Fruit fly (Drosophila melanogaster) whole organism, embryonic: ENCODE results near the gene CG16903.

Source experiments
- Adf1 ChIP-seq: fragments of 200-800 bp; sonication (Bioruptor generic); IDR thresholded peaks from 2 replicates; pipeline ENCODE4 v1.3.6; 2022; ENCODE audit warnings: missing biosample characterization, missing genetic modification characterization
- Atf6 ChIP-seq: fragments of 200-800 bp; sonication (Bioruptor generic); IDR thresholded peaks from 2 replicates; pipeline ENCODE4 v1.3.6; 2022; ENCODE audit warnings: missing biosample characterization, missing genetic modification characterization
- CG10147 ChIP-seq: fragments of 200-800 bp; sonication (Bioruptor generic); optimal IDR thresholded peaks from 2 replicates; lab custom pipeline; 2019; ENCODE audit warnings: missing biosample characterization, mild to moderate bottlenecking, missing genetic modification characterization, moderate library complexity
- CG10543 ChIP-seq: fragments of 200-800 bp; sonication (Bioruptor generic); optimal IDR thresholded peaks from 3 replicates; lab custom pipeline; 2017; ENCODE audit warnings: missing biosample characterization, mild to moderate bottlenecking, missing genetic modification characterization, moderate library complexity
- CG12071 ChIP-seq: fragments of 200-800 bp; sonication (Bioruptor generic); optimal IDR thresholded peaks from 3 replicates; lab custom pipeline; 2018; ENCODE audit warnings: missing biosample characterization, mild to moderate bottlenecking, missing genetic modification characterization
- CG12104 ChIP-seq: fragments of 200-800 bp; sonication (Bioruptor generic); optimal IDR thresholded peaks from 3 replicates; lab custom pipeline; 2016; ENCODE audit warnings: missing biosample characterization, missing genetic modification characterization
- CG12219 ChIP-seq: fragments of 200-800 bp; sonication (Bioruptor generic); optimal IDR thresholded peaks from 3 replicates; lab custom pipeline; 2018; ENCODE audit warnings: missing biosample characterization, mild to moderate bottlenecking, missing genetic modification characterization
- CG12236 ChIP-seq: fragments of 200-800 bp; sonication (Bioruptor generic); optimal IDR thresholded peaks from 2 replicates; lab custom pipeline; 2016; ENCODE audit warnings: missing biosample characterization, missing genetic modification characterization
- CG13775 ChIP-seq: fragments of 200-800 bp; sonication (Bioruptor generic); optimal IDR thresholded peaks from 3 replicates; lab custom pipeline; 2017; ENCODE audit warnings: missing biosample characterization, mild to moderate bottlenecking, missing genetic modification characterization
- CG17186 ChIP-seq: fragments of 200-800 bp; sonication (Bioruptor generic); optimal IDR thresholded peaks from 3 replicates; lab custom pipeline; 2017; ENCODE audit warnings: missing biosample characterization, missing genetic modification reagents, missing genetic modification characterization
- CG18619 ChIP-seq: fragments of 200-800 bp; sonication (Bioruptor generic); optimal IDR thresholded peaks from 3 replicates; lab custom pipeline; 2017; ENCODE audit warnings: missing biosample characterization, mild to moderate bottlenecking, missing genetic modification characterization
- CG2116 ChIP-seq: fragments of 200-800 bp; sonication (Bioruptor generic); optimal IDR thresholded peaks from 3 replicates; lab custom pipeline; 2018; ENCODE audit warnings: missing biosample characterization, mild to moderate bottlenecking, missing genetic modification characterization
- CG30403 ChIP-seq: fragments of 200-800 bp; sonication (Bioruptor generic); optimal IDR thresholded peaks from 3 replicates; lab custom pipeline; 2016; ENCODE audit warnings: missing biosample characterization, missing genetic modification characterization
- CG31365 ChIP-seq: fragments of 200-800 bp; sonication (Bioruptor generic); optimal IDR thresholded peaks from 2 replicates; lab custom pipeline; 2018; ENCODE audit warnings: missing biosample characterization, mild to moderate bottlenecking, missing genetic modification characterization
- CG34376 ChIP-seq: fragments of 200-800 bp; sonication (Bioruptor generic); optimal IDR thresholded peaks from 2 replicates; lab custom pipeline; 2018; ENCODE audit warnings: missing biosample characterization, mild to moderate bottlenecking, missing genetic modification characterization
- CG3847 ChIP-seq: fragments of 200-800 bp; sonication (Bioruptor generic); IDR thresholded peaks from 2 replicates; pipeline ENCODE4 v1.3.6; 2022; ENCODE audit warnings: missing biosample characterization, missing genetic modification characterization
- CG43689 ChIP-seq: fragments of 200-800 bp; sonication (Bioruptor generic); IDR thresholded peaks from 2 replicates; pipeline ENCODE4 v1.3.6; 2022; ENCODE audit warnings: missing biosample characterization, missing genetic modification characterization
- CG6689 ChIP-seq: fragments of 200-800 bp; sonication (Bioruptor generic); IDR thresholded peaks from 2 replicates; pipeline ENCODE4 v1.3.6; 2022; ENCODE audit warnings: missing biosample characterization, missing genetic modification characterization
- CG7556 ChIP-seq: fragments of 200-800 bp; sonication (Bioruptor generic); optimal IDR thresholded peaks from 2 replicates; lab custom pipeline; 2017; ENCODE audit warnings: missing biosample characterization, mild to moderate bottlenecking, missing genetic modification characterization
- CG8281 ChIP-seq: fragments of 200-800 bp; sonication (Bioruptor generic); optimal IDR thresholded peaks from 2 replicates; lab custom pipeline; 2018; ENCODE audit warnings: missing biosample characterization, mild to moderate bottlenecking, missing genetic modification characterization, moderate library complexity
- CG8290 ChIP-seq, 3 experiments: fragments of 200-800 bp; sonication (Bioruptor generic); optimal IDR thresholded peaks; 2 replicates each; lab custom pipeline; 2016 to 2019; ENCODE audit warnings: missing biosample characterization in 3 of 3, missing genetic modification characterization in 3 of 3, mild to moderate bottlenecking in 2 of 3, moderate library complexity in 1 of 3
- CG9876 ChIP-seq: fragments of 200-800 bp; sonication (Bioruptor generic); optimal IDR thresholded peaks from 2 replicates; lab custom pipeline; 2016; ENCODE audit warnings: missing biosample characterization, missing genetic modification characterization
- CrebB ChIP-seq: fragments of 200-800 bp; sonication (Bioruptor generic); optimal IDR thresholded peaks from 3 replicates; lab custom pipeline; 2018; ENCODE audit warnings: missing biosample characterization, mild to moderate bottlenecking, missing genetic modification characterization
- Dad ChIP-seq: fragments of 200-800 bp; sonication (Bioruptor generic); optimal IDR thresholded peaks from 3 replicates; lab custom pipeline; 2016; ENCODE audit warnings: missing biosample characterization, missing genetic modification characterization
- Dip3 ChIP-seq: fragments of 200-800 bp; sonication (Bioruptor generic); optimal IDR thresholded peaks from 3 replicates; lab custom pipeline; 2016; ENCODE audit warnings: missing biosample characterization, missing genetic modification characterization
- Hey ChIP-seq: fragments of 200-800 bp; sonication (Bioruptor generic); optimal IDR thresholded peaks from 3 replicates; lab custom pipeline; 2018; ENCODE audit warnings: missing biosample characterization, mild to moderate bottlenecking, missing genetic modification characterization
- Hmx ChIP-seq: fragments of 200-800 bp; sonication (Bioruptor generic); optimal IDR thresholded peaks from 2 replicates; lab custom pipeline; 2016; ENCODE audit warnings: missing biosample characterization, missing genetic modification characterization
- Mes4 ChIP-seq: fragments of 200-800 bp; sonication (Bioruptor generic); optimal IDR thresholded peaks from 2 replicates; lab custom pipeline; 2016; ENCODE audit warnings: missing biosample characterization, missing genetic modification characterization
- Myb ChIP-seq: fragments of 200-800 bp; sonication (Bioruptor generic); optimal IDR thresholded peaks from 2 replicates; lab custom pipeline; 2016; ENCODE audit warnings: missing biosample characterization, missing genetic modification characterization
- NK7.1 ChIP-seq: fragments of 200-800 bp; sonication (Bioruptor generic); optimal IDR thresholded peaks from 3 replicates; lab custom pipeline; 2016; ENCODE audit warnings: missing biosample characterization, missing genetic modification characterization
- bab2 ChIP-seq: fragments of 200-800 bp; sonication (Bioruptor generic); optimal IDR thresholded peaks from 2 replicates; lab custom pipeline; 2016; ENCODE audit warnings: missing biosample characterization, missing genetic modification characterization
- cg ChIP-seq: fragments of 200-800 bp; sonication (Bioruptor generic); optimal IDR thresholded peaks from 3 replicates; lab custom pipeline; 2019; ENCODE audit warnings: missing biosample characterization, mild to moderate bottlenecking, missing genetic modification characterization, moderate library complexity
- ci ChIP-seq: fragments of 200-800 bp; sonication (Bioruptor generic); IDR thresholded peaks from 3 replicates; pipeline ENCODE4 v1.3.6; 2022; ENCODE audit warnings: missing biosample characterization, missing genetic modification characterization
- crol ChIP-seq: fragments of 200-800 bp; sonication (Bioruptor generic); IDR thresholded peaks from 2 replicates; pipeline ENCODE4 v1.3.6; 2022; ENCODE audit warnings: missing biosample characterization, missing genetic modification characterization
- dmrt99B ChIP-seq: fragments of 200-800 bp; sonication (Bioruptor generic); optimal IDR thresholded peaks from 2 replicates; lab custom pipeline; 2018; ENCODE audit warnings: missing biosample characterization, mild to moderate bottlenecking, missing genetic modification characterization, moderate library complexity
- fu2 ChIP-seq: fragments of 200-800 bp; sonication (Bioruptor generic); optimal IDR thresholded peaks from 2 replicates; lab custom pipeline; 2016; ENCODE audit warnings: missing biosample characterization, missing genetic modification characterization
- gcm ChIP-seq: fragments of 200-800 bp; sonication (Bioruptor generic); optimal IDR thresholded peaks from 2 replicates; lab custom pipeline; 2019; ENCODE audit warnings: missing biosample characterization, mild to moderate bottlenecking, missing genetic modification characterization, moderate library complexity
- gro ChIP-seq: fragments of 200-800 bp; sonication (Bioruptor generic); optimal IDR thresholded peaks from 2 replicates; lab custom pipeline; 2016; ENCODE audit warnings: missing biosample characterization, missing genetic modification characterization
- kah ChIP-seq: fragments of 200-800 bp; sonication (Bioruptor generic); optimal IDR thresholded peaks from 2 replicates; lab custom pipeline; 2018; ENCODE audit warnings: missing biosample characterization, mild to moderate bottlenecking, missing genetic modification characterization
- lola ChIP-seq, 3 experiments: fragments of >200 bp in 2 of 3; fragments of 200-800 bp in 1 of 3; sonication (Bioruptor generic) in 1 of 3; optimal IDR thresholded peaks; 2 replicates each; lab custom pipeline; 2017 to 2019; ENCODE audit warnings: missing biosample characterization in 3 of 3, missing genetic modification characterization in 3 of 3, mild to moderate bottlenecking in 1 of 3, moderate library complexity in 1 of 3
- mam ChIP-seq: fragments of 200-800 bp; sonication (Bioruptor generic); optimal IDR thresholded peaks from 3 replicates; lab custom pipeline; 2016; ENCODE audit warnings: missing biosample characterization, missing genetic modification characterization
- onecut ChIP-seq: fragments of 200-800 bp; sonication (Bioruptor generic); IDR thresholded peaks from 2 replicates; pipeline ENCODE4 v1.3.6; 2022; ENCODE audit warnings: missing biosample characterization, missing genetic modification characterization
- peb ChIP-seq: fragments of 200-800 bp; sonication (Bioruptor generic); IDR thresholded peaks from 2 replicates; pipeline ENCODE4 v1.3.6; 2022; ENCODE audit warnings: missing biosample characterization, missing genetic modification characterization
- pfk ChIP-seq: fragments of 200-800 bp; sonication (Bioruptor generic); optimal IDR thresholded peaks from 2 replicates; lab custom pipeline; 2018; ENCODE audit warnings: missing biosample characterization, mild to moderate bottlenecking, missing genetic modification characterization, moderate library complexity
- pum ChIP-seq: fragments of 200-800 bp; sonication (Bioruptor generic); optimal IDR thresholded peaks from 2 replicates; lab custom pipeline; 2016; ENCODE audit warnings: missing biosample characterization, missing genetic modification characterization
- sna ChIP-seq: fragments of 200-800 bp; sonication (Bioruptor generic); IDR thresholded peaks from 2 replicates; pipeline ENCODE4 v1.3.6; 2022; ENCODE audit warnings: missing biosample characterization, missing genetic modification characterization; ENCODE audit not compliant: partially characterized antibody
- sob ChIP-seq: fragments of 200-800 bp; sonication (Bioruptor generic); IDR thresholded peaks from 2 replicates; pipeline ENCODE4 v1.3.6; 2022; ENCODE audit warnings: missing biosample characterization, missing genetic modification characterization
- sug ChIP-seq: fragments of 200-800 bp; optimal IDR thresholded peaks from 2 replicates; lab custom pipeline; 2019; ENCODE audit warnings: missing biosample characterization, mild to moderate bottlenecking, missing genetic modification characterization, moderate library complexity
- trh ChIP-seq: fragments of 200-800 bp; sonication (Bioruptor generic); optimal IDR thresholded peaks from 2 replicates; lab custom pipeline; 2016; ENCODE audit warnings: missing biosample characterization, missing genetic modification characterization
- vfl ChIP-seq: fragments of 200-800 bp; sonication (Bioruptor generic); optimal IDR thresholded peaks from 2 replicates; lab custom pipeline; 2016; ENCODE audit warnings: missing biosample characterization, missing genetic modification characterization

Gene CG16903

dm6 chrX:2080367-2080927 is at the start of gene CG16903, which contains the start of gene Unc-76 (continued):
- no peak for TF ChIP-seq CG12236 (GFP tag; lab: Kevin White, UChicago)
- peak; percentile 6 for TF ChIP-seq fu2 (GFP tag; lab: Kevin White, UChicago)
- TF ChIP-seq onecut (GFP tag; lab: Robert Waterston, UW), result peak; percentile 16; the same call in 1 of the 2 replicates
- peak; percentile 47 for TF ChIP-seq Dip3 (GFP tag; lab: Kevin White, UChicago)
- TF ChIP-seq Dad, result peak; percentile 24
- TF ChIP-seq gro (GFP tag; lab: Kevin White, UChicago), result peak; percentile 70
- no peak for TF ChIP-seq Mes4
- TF ChIP-seq mam (GFP tag; lab: Kevin White, UChicago), result no peak
- TF ChIP-seq Hey (tag; lab: Kevin White, UChicago), result no peak
- peak; percentile 53 for TF ChIP-seq CG12071 (GFP tag; lab: Kevin White, UChicago)
- TF ChIP-seq CG10147 (GFP tag; lab: Kevin White, UChicago), result peak; percentile 9
- TF ChIP-seq ci, result peak; percentile 74
- TF ChIP-seq vfl, result no peak
- peak; percentile 72 for TF ChIP-seq CG34376 (GFP tag; lab: Kevin White, UChicago)
- no peak for TF ChIP-seq CG8281 (tag; lab: Kevin White, UChicago)
- TF ChIP-seq pum (GFP tag; lab: Kevin White, UChicago), result no peak
- peak; percentile 7 for TF ChIP-seq dmrt99B (tag; lab: Kevin White, UChicago)
- no peak for TF ChIP-seq CG12104
- no peak for TF ChIP-seq cg (GFP tag; lab: Kevin White, UChicago)
- TF ChIP-seq trh, result no peak
- TF ChIP-seq CG18619 (GFP tag; lab: Kevin White, UChicago), result no peak
- TF ChIP-seq CG17186 (GFP tag; lab: Kevin White, UChicago), result peak; percentile 28
- peak; percentile 54 for TF ChIP-seq CG8290 (GFP tag; optimal IDR thresholded peaks at IDR 0.05; lab: Kevin White, UChicago)
- peak in 1 of 2 experiments; percentile 82 for TF ChIP-seq CG8290 (tag; optimal IDR thresholded peaks at IDR 0.05; lab: Kevin White, UChicago)
- no peak; the same call in 1 of the 2 replicates for TF ChIP-seq Adf1 (GFP tag; lab: Robert Waterston, UW)
- TF ChIP-seq CG30403, result peak; percentile 14
- peak; percentile 71 for TF ChIP-seq sob (GFP tag; lab: Robert Waterston, UW)
- TF ChIP-seq gcm (GFP tag; lab: Kevin White, UChicago), result peak; percentile 45
- peak; percentile 84 for TF ChIP-seq CG3847
- peak; percentile 52 for TF ChIP-seq CG13775
- TF ChIP-seq Atf6 (GFP tag; lab: Robert Waterston, UW), result peak; percentile 24; the same call in 1 of the 2 replicates
- peak; percentile 55 for TF ChIP-seq CG10543
- peak in 1 of 3 experiments; percentile 1 for TF ChIP-seq lola (GFP tag; optimal IDR thresholded peaks at IDR 0.05; lab: Kevin White, UChicago)
- peak; percentile 97 for TF ChIP-seq CG2116 (GFP tag; lab: Kevin White, UChicago)
- TF ChIP-seq CG6689 (GFP tag; lab: Robert Waterston, UW), result no peak
- TF ChIP-seq CrebB (tag; lab: Kevin White, UChicago), result peak; percentile 57
- TF ChIP-seq sna (GFP tag; lab: Robert Waterston, UW), result no peak
- TF ChIP-seq CG9876 (GFP tag; lab: Kevin White, UChicago), result no peak
- peak; percentile 52 for TF ChIP-seq kah (GFP tag; lab: Kevin White, UChicago)
- TF ChIP-seq CG7556 (GFP tag; lab: Kevin White, UChicago), result peak; percentile 24
- peak; percentile 82 for TF ChIP-seq Myb (GFP tag; lab: Kevin White, UChicago)
- TF ChIP-seq sug (tag; lab: Kevin White, UChicago), result peak; percentile 66
- peak; percentile 73 for TF ChIP-seq crol (GFP tag; lab: Robert Waterston, UW)
- TF ChIP-seq CG43689 (GFP tag; lab: Robert Waterston, UW), result no peak
- peak; percentile 2 for TF ChIP-seq bab2 (GFP tag; lab: Kevin White, UChicago)
- TF ChIP-seq CG31365 (tag; lab: Kevin White, UChicago), result peak; percentile 37
- peak; percentile 64 for TF ChIP-seq pfk
- no peak for TF ChIP-seq Hmx (GFP tag; lab: Kevin White, UChicago)
- no peak for TF ChIP-seq NK7.1 (GFP tag; lab: Kevin White, UChicago)
- TF ChIP-seq peb (GFP tag; lab: Robert Waterston, UW), result no peak
- peak; percentile 32 for TF ChIP-seq CG12219 (GFP tag; lab: Kevin White, UChicago)
